Fruit fly (Drosophila melanogaster) whole organism, wandering third instar larva: ENCODE measurements around the gene Npc2a.
A peak's percentile ranks its signal among the peaks of the same experiment; 100 is the strongest.

Source experiments
- CG32264 ChIP-seq: fragments of 200-800 bp; sonication (Bioruptor generic); optimal IDR thresholded peaks from 2 replicates; lab custom pipeline; 2016; ENCODE audit warnings: missing biosample characterization, missing genetic modification characterization
- CG9705 ChIP-seq: fragments of 200-800 bp; sonication (Bioruptor generic); optimal IDR thresholded peaks from 2 replicates; lab custom pipeline; 2018; ENCODE audit warnings: missing biosample characterization, mild to moderate bottlenecking, missing genetic modification characterization
- CrebA ChIP-seq: fragments of 200-800 bp; sonication (Bioruptor generic); optimal IDR thresholded peaks from 2 replicates; lab custom pipeline; 2016; ENCODE audit warnings: missing biosample characterization, mild to moderate bottlenecking, missing genetic modification characterization, borderline replicate concordance
- Dif ChIP-seq: fragments of 200-275, 200-300 bp; sonication (Bioruptor generic); optimal IDR thresholded peaks from 2 replicates; lab custom pipeline; 2018; ENCODE audit warnings: missing biosample characterization, missing genetic modification characterization; ENCODE audit not compliant: partially characterized antibody
- GATAd ChIP-seq: sonication (Bioruptor generic); optimal IDR thresholded peaks from 2 replicates; lab custom pipeline; 2016; ENCODE audit warnings: missing biosample characterization, missing genetic modification characterization
- HLH106 ChIP-seq: fragments of 200-800 bp; optimal IDR thresholded peaks from 3 replicates; lab custom pipeline; 2019; ENCODE audit warnings: missing biosample characterization, mild to moderate bottlenecking, missing genetic modification characterization, moderate library complexity
- Hnf4 ChIP-seq: fragments of 200-800 bp; sonication (Bioruptor generic); optimal IDR thresholded peaks from 2 replicates; lab custom pipeline; 2016; ENCODE audit warnings: missing biosample characterization, mild to moderate bottlenecking, missing genetic modification characterization
- Hr83 ChIP-seq: fragments of 200-300 bp; sonication (Bioruptor generic); optimal IDR thresholded peaks from 2 replicates; lab custom pipeline; 2016; ENCODE audit warnings: missing biosample characterization, mild to moderate bottlenecking, missing genetic modification characterization, moderate library complexity; ENCODE audit not compliant: poor library complexity, severe bottlenecking
- Jra ChIP-seq: sonication (Bioruptor generic); optimal IDR thresholded peaks from 2 replicates; lab custom pipeline; 2016; ENCODE audit warnings: missing biosample characterization, missing genetic modification characterization
- Myc ChIP-seq: fragments of >200 bp; optimal IDR thresholded peaks from 2 replicates; lab custom pipeline; 2017
- N ChIP-seq: fragments of >200 bp; optimal IDR thresholded peaks from 2 replicates; lab custom pipeline; 2018; ENCODE audit warnings: missing biosample characterization, missing external identifiers, missing genetic modification characterization
- OdsH ChIP-seq: fragments of 200-800 bp; sonication (Bioruptor generic); optimal IDR thresholded peaks from 2 replicates; lab custom pipeline; 2016; ENCODE audit warnings: missing biosample characterization, mild to moderate bottlenecking, missing genetic modification characterization
- Rel ChIP-seq, 2 experiments: fragments of 200-800 bp; sonication (Bioruptor generic) in 1 of 2; optimal IDR thresholded peaks; 2 replicates in 1 of 2; 3 replicates in 1 of 2; lab custom pipeline; 2016 to 2019; ENCODE audit warnings: mild to moderate bottlenecking in 2 of 2, missing biosample characterization in 2 of 2, missing genetic modification characterization in 2 of 2, moderate library complexity in 1 of 2
- Sp1 ChIP-seq: fragments of 200-800 bp; sonication (Bioruptor generic); optimal IDR thresholded peaks from 3 replicates; lab custom pipeline; 2019; ENCODE audit warnings: missing biosample characterization, mild to moderate bottlenecking, missing genetic modification characterization, moderate library complexity
- Vsx2 ChIP-seq: fragments of 200-300, 225-300 bp; sonication (Bioruptor generic); optimal IDR thresholded peaks from 2 replicates; lab custom pipeline; 2018; ENCODE audit warnings: missing biosample characterization, missing genetic modification characterization; ENCODE audit not compliant: partially characterized antibody
- br ChIP-seq: fragments of 200-800 bp; sonication (Bioruptor generic); optimal IDR thresholded peaks from 2 replicates; lab custom pipeline; 2016; ENCODE audit warnings: missing biosample characterization, missing genetic modification characterization
- brk ChIP-seq: fragments of 200-800 bp; sonication (Bioruptor generic); optimal IDR thresholded peaks from 2 replicates; lab custom pipeline; 2016; ENCODE audit warnings: missing biosample characterization, mild to moderate bottlenecking, missing genetic modification characterization
- dl ChIP-seq, 2 experiments: fragments of 175-275, 200-275 bp in 1 of 2; fragments of 200-275 bp in 1 of 2; sonication (Bioruptor generic); optimal IDR thresholded peaks; lab custom pipeline; 2018; ENCODE audit warnings: mild to moderate bottlenecking in 2 of 2, missing biosample characterization in 2 of 2, missing genetic modification characterization in 2 of 2, moderate library complexity in 2 of 2; ENCODE audit not compliant: partially characterized antibody in 2 of 2, insufficient read depth in 1 of 2
- dmrt93B ChIP-seq: fragments of 200-800 bp; sonication (Bioruptor generic); optimal IDR thresholded peaks from 2 replicates; lab custom pipeline; 2018; ENCODE audit warnings: missing biosample characterization, mild to moderate bottlenecking, missing genetic modification characterization
- dsf ChIP-seq: sonication (Bioruptor generic); optimal IDR thresholded peaks from 2 replicates; lab custom pipeline; 2016; ENCODE audit warnings: missing biosample characterization, missing genetic modification characterization, borderline replicate concordance
- foxo ChIP-seq, 2 experiments: fragments of 200-800 bp; sonication (Bioruptor generic); optimal IDR thresholded peaks; 2 replicates in 1 of 2; 3 replicates in 1 of 2; lab custom pipeline; 2016 to 2017; ENCODE audit warnings: missing biosample characterization in 2 of 2, missing genetic modification characterization in 2 of 2
- h ChIP-seq: fragments of 200-800 bp; sonication (Bioruptor generic); optimal IDR thresholded peaks from 3 replicates; lab custom pipeline; 2016; ENCODE audit warnings: missing biosample characterization, mild to moderate bottlenecking, missing genetic modification characterization
- jim ChIP-seq: fragments of 175-275, 200-325 bp; sonication (Bioruptor generic); optimal IDR thresholded peaks from 2 replicates; lab custom pipeline; 2016; ENCODE audit warnings: missing biosample characterization, mild to moderate bottlenecking, missing genetic modification characterization
- lola ChIP-seq: fragments of >200 bp; optimal IDR thresholded peaks from 2 replicates; lab custom pipeline; 2017; ENCODE audit warnings: missing biosample characterization, missing genetic modification characterization
- pan ChIP-seq: fragments of >200 bp; optimal IDR thresholded peaks from 2 replicates; lab custom pipeline; 2017
- psq ChIP-seq: fragments of 200-800 bp; sonication (Bioruptor generic); optimal IDR thresholded peaks from 3 replicates; lab custom pipeline; 2017; ENCODE audit warnings: missing biosample characterization, mild to moderate bottlenecking, missing genetic modification characterization, moderate library complexity
- sage ChIP-seq: fragments of 200-800 bp; sonication (Bioruptor generic); optimal IDR thresholded peaks from 2 replicates; lab custom pipeline; 2016; ENCODE audit warnings: missing biosample characterization, mild to moderate bottlenecking, missing genetic modification characterization
- sv ChIP-seq: fragments of 200-800 bp; sonication (Bioruptor generic); optimal IDR thresholded peaks from 3 replicates; lab custom pipeline; 2016; ENCODE audit warnings: missing biosample characterization, missing genetic modification characterization
- tai ChIP-seq: sonication (Bioruptor generic); optimal IDR thresholded peaks from 2 replicates; lab custom pipeline; 2016; ENCODE audit warnings: missing biosample characterization, missing genetic modification characterization
- usp ChIP-seq: fragments of >200 bp; optimal IDR thresholded peaks from 2 replicates; lab custom pipeline; 2017; ENCODE audit warnings: missing biosample characterization, missing genetic modification characterization
- woc ChIP-seq: sonication (Bioruptor generic); optimal IDR thresholded peaks from 2 replicates; lab custom pipeline; 2016; ENCODE audit warnings: missing biosample characterization, mild to moderate bottlenecking, missing genetic modification characterization

The Npc2a gene

dm6 chr2L:2008980-2009954, 21.2 kb downstream of the Npc2a start, which contains the start of gene CG4238:
Gene CG4238, plus strand, starts transcription at chr2L:2009859.
- TF ChIP-seq jim, result no peak
- TF ChIP-seq CG9705 (GFP tag; lab: Kevin White, UChicago), result no peak
- no peak for TF ChIP-seq Jra (GFP tag; lab: Kevin White, UChicago)
- TF ChIP-seq GATAd (GFP tag; lab: Kevin White, UChicago), result no peak
- peak; percentile 72 for TF ChIP-seq CrebA
- no peak for TF ChIP-seq Rel (GFP tag; optimal IDR thresholded peaks at IDR 0.05; lab: Kevin White, UChicago)
- peak; percentile 39 for TF ChIP-seq Rel (tag; optimal IDR thresholded peaks at IDR 0.05; lab: Kevin White, UChicago)
- no peak for TF ChIP-seq br
- TF ChIP-seq sage, result peak; percentile 12
- TF ChIP-seq brk (GFP tag; lab: Kevin White, UChicago), result peak; percentile 13
- TF ChIP-seq CG32264 (GFP tag; lab: Kevin White, UChicago), result no peak
- TF ChIP-seq, all 38 proteins: peak for 4

- TF ChIP-seq Hnf4 (GFP tag; lab: Kevin White, UChicago) (peak; percentile 1), sv (GFP tag; lab: Kevin White, UChicago) (no peak), Jra (GFP tag; lab: Kevin White, UChicago) (no peak)
Observed at dm6 chr2L:2010335-2011061, 22.4 kb downstream of the Npc2a start.

dm6 chr2L:2011430-2011829, 23.3 kb downstream of the Npc2a start:
- no peak for TF ChIP-seq OdsH (GFP tag; lab: Kevin White, UChicago)
- TF ChIP-seq woc (GFP tag; lab: Kevin White, UChicago), result no peak
- TF ChIP-seq Sp1 (GFP tag; lab: Kevin White, UChicago), result no peak
- no peak for TF ChIP-seq br
- no peak for TF ChIP-seq brk (GFP tag; lab: Kevin White, UChicago)
- no peak for TF ChIP-seq Dif
- TF ChIP-seq HLH106 (tag; lab: Kevin White, UChicago), result no peak
- no peak for TF ChIP-seq Rel (GFP tag; optimal IDR thresholded peaks at IDR 0.05; lab: Kevin White, UChicago)
- no peak for TF ChIP-seq Rel (tag; optimal IDR thresholded peaks at IDR 0.05; lab: Kevin White, UChicago)
- no peak for TF ChIP-seq CG32264 (GFP tag; lab: Kevin White, UChicago)
- no peak for TF ChIP-seq jim
- no peak for TF ChIP-seq foxo (GFP tag; optimal IDR thresholded peaks at IDR 0.05; lab: Kevin White, UChicago)
- no peak for TF ChIP-seq N (GFP tag; lab: Kevin White, UChicago)
- TF ChIP-seq psq, result no peak

dm6 chr2L:2013057-2013456, 25.0 kb downstream of the Npc2a start:
- no peak for TF ChIP-seq CrebA
- no peak for TF ChIP-seq Sp1 (GFP tag; lab: Kevin White, UChicago)
- TF ChIP-seq Dif, result no peak
- no peak for TF ChIP-seq dmrt93B
- no peak for TF ChIP-seq Myc (lab: Kevin White, UChicago)
- TF ChIP-seq br, result no peak
- TF ChIP-seq HLH106 (tag; lab: Kevin White, UChicago), result no peak
- TF ChIP-seq CG9705 (GFP tag; lab: Kevin White, UChicago), result no peak
- TF ChIP-seq pan (lab: Kevin White, UChicago), result no peak
- TF ChIP-seq jim, result no peak
- TF ChIP-seq lola (GFP tag; lab: Kevin White, UChicago), result no peak
- TF ChIP-seq CG32264 (GFP tag; lab: Kevin White, UChicago), result no peak
- TF ChIP-seq GATAd (GFP tag; lab: Kevin White, UChicago), result no peak
- no peak for TF ChIP-seq OdsH (GFP tag; lab: Kevin White, UChicago)
- TF ChIP-seq Hnf4 (GFP tag; lab: Kevin White, UChicago), result no peak

- no peak for TF ChIP-seq Hr83 (GFP tag; lab: Kevin White, UChicago)
- TF ChIP-seq Dif, result no peak
- no peak for TF ChIP-seq Vsx2 (GFP tag; lab: Kevin White, UChicago)
- no peak for TF ChIP-seq usp (GFP tag; lab: Kevin White, UChicago)
- no peak for TF ChIP-seq Sp1 (GFP tag; lab: Kevin White, UChicago)
- TF ChIP-seq dmrt93B, result no peak
- TF ChIP-seq tai (GFP tag; lab: Kevin White, UChicago), result no peak
- TF ChIP-seq dsf, result no peak
- no peak for TF ChIP-seq h (GFP tag; lab: Kevin White, UChicago)
- TF ChIP-seq GATAd (GFP tag; lab: Kevin White, UChicago), result no peak
- no peak for TF ChIP-seq Jra (GFP tag; lab: Kevin White, UChicago)
- TF ChIP-seq psq, result no peak
- no peak for TF ChIP-seq dl (GFP tag; optimal IDR thresholded peaks at IDR 0.05; lab: Kevin White, UChicago; ENCODE audit: insufficient read depth in 1 of 2, partially characterized antibody in 2 of 2)
- TF ChIP-seq, all 38 proteins: peak for 0
Observed at dm6 chr2L:2013836-2014434, 25.8 kb downstream of the Npc2a start.
